Fruit fly (Drosophila melanogaster) whole organism: ENCODE results near the gene CG11601.

Source experiments
- Dll ChIP-seq: fragments of >200 bp; optimal IDR thresholded peaks from 2 replicates; lab custom pipeline; 2017
- pan ChIP-seq: fragments of >200 bp; optimal IDR thresholded peaks from 2 replicates; lab custom pipeline; 2017

- TF ChIP-seq Dll (lab: Kevin White, UChicago): no peak
- TF ChIP-seq pan (lab: Kevin White, UChicago): no peak
Observed at dm6 chr2L:278134-278533, 4.9 kb downstream of the CG11601 start, which contains the start of gene CG17078.
